Worm (Caenorhabditis elegans) whole organism, L3 larva: Measurements from ENCODE around the gene Y17D7B.2.

Source experiments
- aly-2 ChIP-seq: fragments of 150-350 bp; optimal IDR thresholded peaks from 2 replicates; lab custom pipeline; 2014; ENCODE audit warnings: missing biosample characterization, missing genetic modification characterization
- ama-1 ChIP-seq: fragments of 150-350 bp; optimal IDR thresholded peaks from 2 replicates; lab custom pipeline; 2018
- elt-2 ChIP-seq: sonication (generic microtip); optimal IDR thresholded peaks from 2 replicates; lab custom pipeline; 2016; ENCODE audit warnings: missing genetic modification reagents, mild to moderate bottlenecking, missing genetic modification characterization, missing compliant biosample characterization
- elt-3 ChIP-seq, 3 experiments: fragments of 150-350 bp in 1 of 3; sonication (generic microtip) in 2 of 3; optimal IDR thresholded peaks; 2 replicates in 2 of 3; 4 replicates in 1 of 3; lab custom pipeline; 2014 to 2017; ENCODE audit warnings: missing biosample characterization in 3 of 3, missing genetic modification characterization in 3 of 3
- jun-1 ChIP-seq: fragments of 150-350 bp; optimal IDR thresholded peaks from 2 replicates; lab custom pipeline; 2014; ENCODE audit warnings: missing biosample characterization, missing genetic modification reagents, missing genetic modification characterization
- nhr-23 ChIP-seq: fragments of 150-350 bp; optimal IDR thresholded peaks from 2 replicates; lab custom pipeline; 2014; ENCODE audit warnings: missing biosample characterization, missing genetic modification reagents, missing genetic modification characterization
- nhr-237 ChIP-seq: fragments of 150-350 bp; optimal IDR thresholded peaks from 2 replicates; lab custom pipeline; 2014; ENCODE audit warnings: missing biosample characterization, missing genetic modification characterization
- pqm-1 ChIP-seq: fragments of 150-350 bp; optimal IDR thresholded peaks from 2 replicates; lab custom pipeline; 2017; ENCODE audit warnings: missing biosample characterization, missing genetic modification characterization, inconsistent platforms
- snpc-4 ChIP-seq: fragments of 150-350 bp; optimal IDR thresholded peaks from 2 replicates; lab custom pipeline; 2014; ENCODE audit warnings: missing biosample characterization, missing genetic modification characterization
- unc-62 ChIP-seq: fragments of 150-350 bp; sonication (generic microtip); optimal IDR thresholded peaks from 4 replicates; lab custom pipeline; 2014; ENCODE audit warnings: missing biosample characterization, missing genetic modification reagents, missing genetic modification characterization

DNA sequence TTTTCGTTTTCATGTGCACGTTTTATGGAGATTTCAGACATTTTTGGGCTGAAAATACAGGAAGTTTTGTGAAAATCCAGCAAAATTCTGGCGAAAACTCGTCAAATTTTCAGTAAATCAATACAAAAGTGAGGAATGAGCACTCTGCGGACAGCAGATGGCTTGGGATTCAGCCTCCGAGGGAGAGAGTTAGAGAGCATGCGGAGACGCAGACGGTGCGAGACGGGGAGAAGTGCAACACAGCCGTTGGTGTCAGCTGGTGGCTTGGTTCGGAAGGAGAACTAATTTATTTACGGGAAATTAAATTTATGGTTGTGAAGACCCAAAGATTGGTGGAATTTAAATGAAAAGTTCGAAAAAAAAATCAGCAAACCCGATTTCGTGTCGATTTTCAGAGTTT, 21.1 kb downstream of the Y17D7B.2 start, which contains the start of gene C54E10.6:
- TF ChIP-seq elt-3 (tag; optimal IDR thresholded peaks at IDR 0.05; lab: Kevin White, UChicago) = no peak
- no peak for TF ChIP-seq nhr-237
- TF ChIP-seq snpc-4 = no peak
- TF ChIP-seq elt-2 (tag; lab: Kevin White, UChicago) = no peak
- TF ChIP-seq ama-1 (lab: Kevin White, UChicago) = no peak
- TF ChIP-seq jun-1 (tag; lab: Kevin White, UChicago) = no peak
- no peak for TF ChIP-seq pqm-1 (tag; lab: Kevin White, UChicago)
- no peak for TF ChIP-seq nhr-23 (tag; lab: Kevin White, UChicago)
- TF ChIP-seq aly-2 (tag; lab: Kevin White, UChicago) = no peak
- no peak for TF ChIP-seq unc-62 (GFP tag; lab: Kevin White, UChicago)
